Fruit fly (Drosophila melanogaster): ENCODE measurements around the gene daed.
A peak's percentile ranks its signal among the peaks of the same experiment; 100 is the strongest.

The daed gene

dm6 chr2L:2201107-2201561 lies 15.0 kb downstream of the daed start (continued):
- peak; percentile 80 for TF ChIP-seq Gug (GFP tag; IDR thresholded peaks at IDR 0.05)
- peak; percentile 78 for TF ChIP-seq Lpt (GFP tag; optimal IDR thresholded peaks at IDR 0.05)
- peak; percentile 97 for TF ChIP-seq CG6276 (GFP tag; optimal IDR thresholded peaks at IDR 0.05)
- TF ChIP-seq fd85E (GFP tag; optimal IDR thresholded peaks at IDR 0.05), result peak; percentile 48
- peak; percentile 91 for TF ChIP-seq acj6 (GFP tag; optimal IDR thresholded peaks at IDR 0.05)
- peak; percentile 83 for TF ChIP-seq CG34406 (GFP tag; optimal IDR thresholded peaks at IDR 0.05)
- TF ChIP-seq CG11762 (GFP tag; optimal IDR thresholded peaks at IDR 0.05; ENCODE audit: insufficient read depth), result peak; percentile 79
- TF ChIP-seq CG16779 (tag; optimal IDR thresholded peaks at IDR 0.05), result peak; percentile 91
- peak; percentile 93 for TF ChIP-seq svp (GFP tag)
- peak; percentile 90 for TF ChIP-seq fd59A (GFP tag; optimal IDR thresholded peaks at IDR 0.05)
- peak; percentile 82 for TF ChIP-seq CG6792 (GFP tag; optimal IDR thresholded peaks at IDR 0.05)
- TF ChIP-seq CG10669 (GFP tag; optimal IDR thresholded peaks at IDR 0.05), result peak; percentile 85
- TF ChIP-seq CG10631 (GFP tag; optimal IDR thresholded peaks at IDR 0.05), result peak; percentile 94
- TF ChIP-seq OdsH (GFP tag; optimal IDR thresholded peaks at IDR 0.05), result peak; percentile 94
- peak; percentile 79 for TF ChIP-seq CG8632 (GFP tag; optimal IDR thresholded peaks at IDR 0.05)
- TF ChIP-seq Hr38 (GFP tag; optimal IDR thresholded peaks at IDR 0.05), result no peak
- peak; percentile 91 for TF ChIP-seq eg (GFP tag; IDR thresholded peaks at IDR 0.05)
- peak; percentile 81 for TF ChIP-seq Hr39 (GFP tag; optimal IDR thresholded peaks at IDR 0.05)
- TF ChIP-seq CG6808 (GFP tag; optimal IDR thresholded peaks at IDR 0.05), result peak; percentile 87
- peak; percentile 89 for TF ChIP-seq dac (GFP tag; optimal IDR thresholded peaks at IDR 0.05)
- peak; percentile 89 for TF ChIP-seq pdm3 (GFP tag; optimal IDR thresholded peaks at IDR 0.05)
- TF ChIP-seq CG11294 (GFP tag; IDR thresholded peaks at IDR 0.05), result peak; percentile 86
- peak; percentile 72 for TF ChIP-seq Sox102F (GFP tag; optimal IDR thresholded peaks at IDR 0.05)
- peak; percentile 83 for TF ChIP-seq CG31627 (GFP tag; optimal IDR thresholded peaks at IDR 0.05)
- TF ChIP-seq Met (GFP tag; optimal IDR thresholded peaks at IDR 0.05), result peak; percentile 83
- TF ChIP-seq Eip75B (GFP tag; optimal IDR thresholded peaks at IDR 0.05), result peak; percentile 89

dm6 chr2L:2200136-2201036 lies 15.7 kb downstream of the daed start:
- peak; percentile 59 for TF ChIP-seq CG1621 (tag; optimal IDR thresholded peaks at IDR 0.05)
- TF ChIP-seq spab (GFP tag; optimal IDR thresholded peaks at IDR 0.05), result no peak
- no peak for TF ChIP-seq topi (GFP tag; optimal IDR thresholded peaks at IDR 0.05)
- TF ChIP-seq CG16779 (tag; optimal IDR thresholded peaks at IDR 0.05), result peak; percentile 33
- no peak for TF ChIP-seq Blimp-1 (GFP tag; optimal IDR thresholded peaks at IDR 0.05)
- peak; percentile 41 for TF ChIP-seq CG7368 (GFP tag; optimal IDR thresholded peaks at IDR 0.05)
- peak; percentile 75 for TF ChIP-seq Eip78C (GFP tag)
- TF ChIP-seq Hr39 (GFP tag; optimal IDR thresholded peaks at IDR 0.05), result no peak
- no peak for TF ChIP-seq salr (GFP tag; optimal IDR thresholded peaks at IDR 0.05)
- peak; percentile 34 for TF ChIP-seq CG3919 (GFP tag; optimal IDR thresholded peaks at IDR 0.05)
- TF ChIP-seq CG11294 (GFP tag; IDR thresholded peaks at IDR 0.05), result no peak
- TF ChIP-seq cyc (GFP tag; optimal IDR thresholded peaks at IDR 0.05), result no peak
- TF ChIP-seq Ets96B (tag; optimal IDR thresholded peaks at IDR 0.05), result peak; percentile 5
- TF ChIP-seq CG10669 (GFP tag; optimal IDR thresholded peaks at IDR 0.05), result no peak
- TF ChIP-seq Sox14 (GFP tag; optimal IDR thresholded peaks at IDR 0.05), result no peak
- peak; percentile 78 for TF ChIP-seq Met (GFP tag; optimal IDR thresholded peaks at IDR 0.05)
- TF ChIP-seq lz (GFP tag; optimal IDR thresholded peaks at IDR 0.05), result no peak
- TF ChIP-seq CG6854 (GFP tag; optimal IDR thresholded peaks at IDR 0.05), result peak; percentile 29
- peak in 1 of 2 experiments; percentile 31 for TF ChIP-seq ss (GFP tag; optimal IDR thresholded peaks at IDR 0.05)
- peak; percentile 86 for TF ChIP-seq Lpt (GFP tag; optimal IDR thresholded peaks at IDR 0.05)
- peak; percentile 93 for TF ChIP-seq svp (GFP tag)
- no peak for TF ChIP-seq esn (GFP tag; optimal IDR thresholded peaks at IDR 0.05)
- no peak for TF ChIP-seq CG10631 (GFP tag; optimal IDR thresholded peaks at IDR 0.05)
- peak; percentile 51 for TF ChIP-seq Eip75B (GFP tag; optimal IDR thresholded peaks at IDR 0.05)
- no peak for TF ChIP-seq acj6 (GFP tag; optimal IDR thresholded peaks at IDR 0.05)
- TF ChIP-seq CG6276 (GFP tag; optimal IDR thresholded peaks at IDR 0.05), result no peak
- TF ChIP-seq CG3032 (tag; optimal IDR thresholded peaks at IDR 0.05), result no peak
- TF ChIP-seq CG9139 (GFP tag; optimal IDR thresholded peaks at IDR 0.05), result no peak
- TF ChIP-seq pdm3 (GFP tag; optimal IDR thresholded peaks at IDR 0.05), result no peak
- no peak for TF ChIP-seq Hr4 (GFP tag; optimal IDR thresholded peaks at IDR 0.05)
- TF ChIP-seq Smox (GFP tag; optimal IDR thresholded peaks at IDR 0.05), result no peak
- peak; percentile 22 for TF ChIP-seq dsx (GFP tag; optimal IDR thresholded peaks at IDR 0.05; ENCODE audit: poor library complexity, severe bottlenecking)
- TF ChIP-seq CG34406 (GFP tag; optimal IDR thresholded peaks at IDR 0.05), result no peak
